Worm (Caenorhabditis elegans) whole organism, young adult: Measurements from ENCODE around the gene C08F8.3.

Source experiments
- B0336.3 ChIP-seq: fragments of 200-800 bp; sonication (Bioruptor generic); IDR thresholded peaks from 2 replicates; pipeline ENCODE4 v1.3.6; 2022; ENCODE audit warnings: missing genetic modification characterization, missing compliant biosample characterization
- D2030.7 ChIP-seq: fragments of 200-800 bp; sonication (Bioruptor generic); IDR thresholded peaks from 2 replicates; pipeline ENCODE4 v1.3.6; 2022; ENCODE audit warnings: missing genetic modification reagents, missing genetic modification characterization, missing compliant biosample characterization
- F23B12.7 ChIP-seq: sonication (generic microtip); optimal IDR thresholded peaks from 2 replicates; lab custom pipeline; 2017; ENCODE audit warnings: missing genetic modification characterization, mild to moderate bottlenecking, missing compliant biosample characterization, antibody characterized with exemption, moderate library complexity; ENCODE audit not compliant: insufficient read depth
- K11D2.4 ChIP-seq: fragments of 200-800 bp; sonication (Bioruptor generic); IDR thresholded peaks from 2 replicates; pipeline ENCODE4 v1.3.6; 2022; ENCODE audit warnings: missing genetic modification reagents, missing genetic modification characterization, missing compliant biosample characterization
- K12H6.12 ChIP-seq: fragments of 200-800 bp; sonication (Bioruptor generic); optimal IDR thresholded peaks from 2 replicates; lab custom pipeline; 2018; ENCODE audit warnings: mild to moderate bottlenecking, missing genetic modification characterization, missing compliant biosample characterization
- T26A5.8 ChIP-seq: sonication (generic microtip); optimal IDR thresholded peaks from 2 replicates; lab custom pipeline; 2016; ENCODE audit warnings: missing genetic modification characterization, missing compliant biosample characterization
- Y56A3A.18 ChIP-seq: fragments of 200-800 bp; sonication (Bioruptor generic); IDR thresholded peaks from 2 replicates; pipeline ENCODE4 v1.3.6; 2022; ENCODE audit warnings: missing genetic modification reagents, missing genetic modification characterization, missing compliant biosample characterization
- ZK185.1 ChIP-seq: sonication (generic microtip); optimal IDR thresholded peaks from 2 replicates; lab custom pipeline; 2016; ENCODE audit warnings: mild to moderate bottlenecking, missing genetic modification characterization, missing compliant biosample characterization; ENCODE audit not compliant: poor library complexity, severe bottlenecking
- ama-1 ChIP-seq, 3 experiments: fragments of 150-350 bp in 1 of 3; sonication (generic microtip) in 2 of 3; optimal IDR thresholded peaks; 2 replicates each; lab custom pipeline; 2014 to 2018; ENCODE audit warnings: missing biosample characterization in 2 of 3, missing genetic modification characterization in 2 of 3, missing genetic modification reagents in 2 of 3
- aptf-2 ChIP-seq: fragments of 200-800 bp; sonication (Bioruptor generic); conservative IDR thresholded peaks from 2 replicates; pipeline ENCODE4 v1.3.6; 2022; ENCODE audit warnings: missing genetic modification reagents, missing genetic modification characterization, missing compliant biosample characterization
- bed-1 ChIP-seq: fragments of 200-800 bp; sonication (Bioruptor generic); IDR thresholded peaks from 2 replicates; pipeline ENCODE4 v1.3.6; 2022; ENCODE audit warnings: missing genetic modification reagents, missing genetic modification characterization, missing compliant biosample characterization
- ceh-27 ChIP-seq: fragments of 200-800 bp; sonication (Bioruptor generic); optimal IDR thresholded peaks from 2 replicates; lab custom pipeline; 2018; ENCODE audit warnings: mild to moderate bottlenecking, missing genetic modification characterization, moderate library complexity, missing compliant biosample characterization
- ceh-79 ChIP-seq: sonication (generic microtip); optimal IDR thresholded peaks from 2 replicates; lab custom pipeline; 2017; ENCODE audit warnings: mild to moderate bottlenecking, missing genetic modification characterization, missing compliant biosample characterization
- die-1 ChIP-seq: sonication (generic microtip); optimal IDR thresholded peaks from 2 replicates; lab custom pipeline; 2016; ENCODE audit warnings: missing genotype, mild to moderate bottlenecking, missing genetic modification characterization, missing compliant biosample characterization
- dpl-1 ChIP-seq: fragments of 150-350 bp; optimal IDR thresholded peaks from 2 replicates; lab custom pipeline; 2014; ENCODE audit warnings: missing biosample characterization, missing genetic modification reagents, missing genetic modification characterization
- efl-1 ChIP-seq: fragments of 150-350 bp; optimal IDR thresholded peaks from 2 replicates; lab custom pipeline; 2014; ENCODE audit warnings: missing biosample characterization, missing genetic modification reagents, missing genetic modification characterization
- egl-18 ChIP-seq: fragments of 200-800 bp; sonication (Bioruptor generic); IDR thresholded peaks from 2 replicates; pipeline ENCODE4 v1.3.6; 2022; ENCODE audit warnings: missing genetic modification reagents, missing genetic modification characterization, missing compliant biosample characterization
- ets-4 ChIP-seq: fragments of 200-800 bp; sonication (Bioruptor generic); optimal IDR thresholded peaks from 2 replicates; lab custom pipeline; 2018; ENCODE audit warnings: mild to moderate bottlenecking, missing genetic modification characterization, missing compliant biosample characterization
- fkh-3 ChIP-seq: sonication (generic microtip); optimal IDR thresholded peaks from 2 replicates; lab custom pipeline; 2016; ENCODE audit warnings: mild to moderate bottlenecking, missing genetic modification characterization, missing compliant biosample characterization
- hsf-1 ChIP-seq: fragments of 200-800 bp; sonication (Bioruptor generic); IDR thresholded peaks from 2 replicates; pipeline ENCODE4 v1.3.6; 2022; ENCODE audit warnings: missing genetic modification reagents, missing genetic modification characterization, missing compliant biosample characterization
- let-607 ChIP-seq, 2 experiments: fragments of 200-800 bp in 1 of 2; sonication (Bioruptor generic) in 1 of 2; sonication (generic microtip) in 1 of 2; optimal IDR thresholded peaks; 2 replicates each; lab custom pipeline; 2016 to 2018; ENCODE audit warnings: mild to moderate bottlenecking in 2 of 2, missing compliant biosample characterization in 2 of 2, missing genetic modification characterization in 2 of 2, moderate library complexity in 2 of 2, missing genotype in 1 of 2
- lir-1 ChIP-seq: fragments of 200-800 bp; sonication (Bioruptor generic); conservative IDR thresholded peaks from 2 replicates; pipeline ENCODE4 v1.3.6; 2022; ENCODE audit warnings: missing genetic modification reagents, missing genetic modification characterization, missing compliant biosample characterization
- lsy-27 ChIP-seq: sonication (generic microtip); optimal IDR thresholded peaks from 2 replicates; lab custom pipeline; 2017; ENCODE audit warnings: missing genetic modification characterization, mild to moderate bottlenecking, missing compliant biosample characterization, antibody characterized with exemption, missing genotype, borderline replicate concordance; ENCODE audit not compliant: insufficient read depth
- madf-10 ChIP-seq: sonication (generic microtip); optimal IDR thresholded peaks from 2 replicates; lab custom pipeline; 2016; ENCODE audit warnings: mild to moderate bottlenecking, missing genetic modification characterization, missing compliant biosample characterization
- madf-3 ChIP-seq: fragments of 200-800 bp; sonication (Bioruptor generic); IDR thresholded peaks from 2 replicates; pipeline ENCODE4 v1.3.6; 2022; ENCODE audit warnings: missing genetic modification reagents, missing genetic modification characterization, missing compliant biosample characterization
- madf-8 ChIP-seq: fragments of 200-800 bp; sonication (Bioruptor generic); conservative IDR thresholded peaks from 2 replicates; pipeline ENCODE4 v1.3.6; 2022; ENCODE audit warnings: missing genetic modification reagents, missing genetic modification characterization, missing compliant biosample characterization
- mcd-1 ChIP-seq: fragments of 200-800 bp; sonication (Bioruptor generic); IDR thresholded peaks from 2 replicates; pipeline ENCODE4 v1.3.6; 2022; ENCODE audit warnings: missing genetic modification reagents, missing genetic modification characterization, missing compliant biosample characterization
- nfya-1 ChIP-seq: sonication (generic microtip); optimal IDR thresholded peaks from 2 replicates; lab custom pipeline; 2017; ENCODE audit warnings: antibody characterized with exemption, missing compliant biosample characterization, missing genetic modification characterization, borderline replicate concordance; ENCODE audit not compliant: insufficient read depth
- nfya-2 ChIP-seq: fragments of 200-800 bp; sonication (Bioruptor generic); IDR thresholded peaks from 2 replicates; pipeline ENCODE4 v1.3.6; 2022; ENCODE audit warnings: missing genetic modification reagents, missing genetic modification characterization, missing compliant biosample characterization
- nhr-179 ChIP-seq: sonication (generic microtip); optimal IDR thresholded peaks from 2 replicates; lab custom pipeline; 2016; ENCODE audit warnings: mild to moderate bottlenecking, missing genetic modification characterization, missing compliant biosample characterization
- nhr-80 ChIP-seq: sonication (generic microtip); optimal IDR thresholded peaks from 2 replicates; lab custom pipeline; 2016; ENCODE audit warnings: missing genetic modification characterization, missing compliant biosample characterization
- pha-4 ChIP-seq: fragments of 150-350 bp; sonication (generic microtip); optimal IDR thresholded peaks from 2 replicates; lab custom pipeline; 2014; ENCODE audit warnings: missing biosample characterization, missing genetic modification reagents, missing genetic modification characterization
- rcor-1 ChIP-seq: fragments of 200-800 bp; sonication (Bioruptor generic); IDR thresholded peaks from 2 replicates; pipeline ENCODE4 v1.3.6; 2022; ENCODE audit warnings: missing genetic modification reagents, missing genetic modification characterization, missing compliant biosample characterization
- rec-8 ChIP-seq, 2 experiments: sonication (generic microtip); optimal IDR thresholded peaks; 2 replicates each; lab custom pipeline; 2016; ENCODE audit warnings: mild to moderate bottlenecking in 2 of 2, missing genetic modification characterization in 2 of 2, missing genetic modification reagents in 2 of 2, missing genotype in 2 of 2, missing biosample characterization in 1 of 2, missing compliant biosample characterization in 1 of 2, moderate library complexity in 1 of 2
- sea-2 ChIP-seq: fragments of 200-800 bp; sonication (Bioruptor generic); IDR thresholded peaks from 2 replicates; pipeline ENCODE4 v1.3.6; 2022; ENCODE audit warnings: missing genetic modification characterization, missing compliant biosample characterization
- snpc-1.3 ChIP-seq: sonication (generic microtip); optimal IDR thresholded peaks from 2 replicates; lab custom pipeline; 2017; ENCODE audit warnings: missing genetic modification characterization, mild to moderate bottlenecking, missing compliant biosample characterization, antibody characterized with exemption, moderate library complexity, missing genotype, missing genetic modification reagents; ENCODE audit not compliant: insufficient read depth
- snpc-4 ChIP-seq, 5 experiments: fragments of 150-350 bp in 1 of 5; sonication (generic microtip) in 4 of 5; optimal IDR thresholded peaks; 2 replicates each; lab custom pipeline; 2014 to 2018; ENCODE audit warnings: missing genetic modification characterization in 5 of 5, missing biosample characterization in 3 of 5, antibody characterized with exemption in 2 of 5, mild to moderate bottlenecking in 2 of 5, missing compliant biosample characterization in 2 of 5, missing genotype in 2 of 5, moderate library complexity in 2 of 5, missing genetic modification reagents in 1 of 5
- somi-1 ChIP-seq: fragments of 200-800 bp; sonication (Bioruptor generic); optimal IDR thresholded peaks from 2 replicates; lab custom pipeline; 2018; ENCODE audit warnings: mild to moderate bottlenecking, missing genetic modification characterization, missing compliant biosample characterization
- tbp1 ChIP-seq: fragments of 200-800 bp; sonication (Bioruptor generic); optimal IDR thresholded peaks from 2 replicates; lab custom pipeline; 2018; ENCODE audit warnings: mild to moderate bottlenecking, missing genetic modification characterization, missing compliant biosample characterization
- tlf-1 ChIP-seq: fragments of 200-800 bp; sonication (Bioruptor generic); optimal IDR thresholded peaks from 2 replicates; lab custom pipeline; 2018; ENCODE audit warnings: mild to moderate bottlenecking, missing genetic modification characterization, missing compliant biosample characterization
- unc-130 ChIP-seq: sonication (generic microtip); optimal IDR thresholded peaks from 2 replicates; lab custom pipeline; 2016; ENCODE audit warnings: missing genetic modification reagents, missing genetic modification characterization, missing compliant biosample characterization
- unc-62 ChIP-seq: fragments of 150-350 bp; optimal IDR thresholded peaks from 2 replicates; lab custom pipeline; 2014; ENCODE audit warnings: missing biosample characterization, missing genetic modification reagents, missing genetic modification characterization
- xnd-1 ChIP-seq: sonication (generic microtip); optimal IDR thresholded peaks from 2 replicates; lab custom pipeline; 2016; ENCODE audit warnings: missing genotype, missing genetic modification reagents, missing genetic modification characterization, missing compliant biosample characterization
- zfh-2 ChIP-seq: fragments of 200-800 bp; sonication (Bioruptor generic); conservative IDR thresholded peaks from 2 replicates; pipeline ENCODE4 v1.3.6; 2022; ENCODE audit warnings: missing genetic modification reagents, missing genetic modification characterization, missing compliant biosample characterization
- ztf-22 ChIP-seq: fragments of 200-800 bp; sonication (Bioruptor generic); optimal IDR thresholded peaks from 2 replicates; lab custom pipeline; 2018; ENCODE audit warnings: mild to moderate bottlenecking, missing genetic modification characterization, moderate library complexity, missing compliant biosample characterization
- ztf-6 ChIP-seq: fragments of 200-800 bp; sonication (Bioruptor generic); IDR thresholded peaks from 2 replicates; pipeline ENCODE4 v1.3.6; 2022; ENCODE audit warnings: missing genetic modification reagents, missing genetic modification characterization, missing compliant biosample characterization

The C08F8.3 gene

ce11 chrIV:11109771-11110170 is 45.1 kb upstream of the C08F8.3 start, which contains the start of gene pigk-1 (continued):
- TF ChIP-seq nfya-2, result peak; percentile 71; the same call in 1 of the 2 replicates
- TF ChIP-seq xnd-1 (tag; lab: Kevin White, UChicago), result peak; percentile 40
- TF ChIP-seq unc-130 (GFP tag; lab: Kevin White, UChicago), result peak; percentile 34
- no peak for TF ChIP-seq rec-8 (tag; optimal IDR thresholded peaks at IDR 0.05; lab: Kevin White, UChicago)
- TF ChIP-seq nfya-1 (tag; lab: Kevin White, UChicago), result no peak
- peak; percentile 18 for TF ChIP-seq efl-1
- peak; percentile 66; the same call in 1 of the 2 replicates for TF ChIP-seq rcor-1
- TF ChIP-seq aptf-2 (GFP tag; lab: Robert Waterston, UW), result no peak
- no peak for TF ChIP-seq F23B12.7 (tag; lab: Kevin White, UChicago)
- no peak for TF ChIP-seq ceh-79
- TF ChIP-seq mcd-1 (GFP tag; lab: Robert Waterston, UW), result peak; percentile 48; the same call in 1 of the 2 replicates
- no peak for TF ChIP-seq dpl-1 (GFP tag; lab: Kevin White, UChicago)
- no peak for TF ChIP-seq ets-4
- TF ChIP-seq unc-62, result no peak
- TF ChIP-seq madf-3, result peak; percentile 81
- TF ChIP-seq die-1 (tag; lab: Kevin White, UChicago), result no peak
- peak; percentile 35; the same call in 1 of the 2 replicates for TF ChIP-seq madf-8 (GFP tag; lab: Robert Waterston, UW)
- no peak for TF ChIP-seq ztf-22 (GFP tag; lab: Kevin White, UChicago)
- no peak for TF ChIP-seq ama-1 (optimal IDR thresholded peaks at IDR 0.05; lab: Kevin White, UChicago)
- peak in 1 of 2 experiments; percentile 30 for TF ChIP-seq ama-1 (GFP tag; optimal IDR thresholded peaks at IDR 0.05; lab: Kevin White, UChicago)
- no peak for TF ChIP-seq K11D2.4 (GFP tag; lab: Robert Waterston, UW)
- TF ChIP-seq K12H6.12, result no peak
- no peak for TF ChIP-seq Y56A3A.18
- TF ChIP-seq madf-10 (tag; lab: Kevin White, UChicago), result no peak
- peak; percentile 43 for TF ChIP-seq snpc-1.3 (tag; lab: Kevin White, UChicago)
- no peak for TF ChIP-seq snpc-4 (GFP tag; optimal IDR thresholded peaks at IDR 0.05; lab: Kevin White, UChicago)
- TF ChIP-seq snpc-4 (tag; optimal IDR thresholded peaks at IDR 0.05; lab: Kevin White, UChicago), result peak in 2 of 4 experiments; percentile 10 to 41
- peak; percentile 77 for TF ChIP-seq hsf-1 (GFP tag; lab: Robert Waterston, UW)
- peak; percentile 38; the same call in 1 of the 2 replicates for TF ChIP-seq D2030.7 (GFP tag; lab: Robert Waterston, UW)
- peak; percentile 30 for TF ChIP-seq ZK185.1 (tag; lab: Kevin White, UChicago)
- peak; percentile 48 for TF ChIP-seq T26A5.8 (tag; lab: Kevin White, UChicago)
- no peak for TF ChIP-seq somi-1 (GFP tag; lab: Kevin White, UChicago)
- TF ChIP-seq lsy-27 (tag; lab: Kevin White, UChicago), result no peak
- TF ChIP-seq lir-1 (GFP tag; lab: Robert Waterston, UW), result no peak
- TF ChIP-seq nhr-179, result no peak
- no peak for TF ChIP-seq ztf-6 (GFP tag; lab: Robert Waterston, UW)
- TF ChIP-seq fkh-3 (tag; lab: Kevin White, UChicago), result no peak
- TF ChIP-seq egl-18, result no peak
- no peak for TF ChIP-seq let-607 (tag; optimal IDR thresholded peaks at IDR 0.05; lab: Kevin White, UChicago)
- peak; percentile 88 for TF ChIP-seq B0336.3 (GFP tag; lab: Robert Waterston, UW)
- TF ChIP-seq zfh-2 (GFP tag; lab: Robert Waterston, UW), result no peak
- no peak for TF ChIP-seq sea-2 (GFP tag; lab: Robert Waterston, UW)
- no peak for TF ChIP-seq nhr-80 (tag; lab: Kevin White, UChicago)
- TF ChIP-seq ceh-27 (GFP tag; lab: Kevin White, UChicago), result peak; percentile 2
- no peak for TF ChIP-seq pha-4
- TF ChIP-seq bed-1 (GFP tag; lab: Robert Waterston, UW), result peak; percentile 69; the same call in 1 of the 2 replicates
- TF ChIP-seq tlf-1 (GFP tag; lab: Kevin White, UChicago), result peak; percentile 29
- peak; percentile 50 for TF ChIP-seq tbp1 (GFP tag; lab: Kevin White, UChicago)
